Worm (Caenorhabditis elegans): ENCODE results near the gene ram-5.

- TF ChIP-seq zag-1 (tag; optimal IDR thresholded peaks at IDR 0.05) (no peak), ZK546.5 (tag; optimal IDR thresholded peaks at IDR 0.05) (no peak), lin-39 (tag; optimal IDR thresholded peaks at IDR 0.05) (no peak), lin-15B (tag; optimal IDR thresholded peaks at IDR 0.05) (no peak), egl-27 (tag; optimal IDR thresholded peaks at IDR 0.05) (no peak), pqm-1 (tag; optimal IDR thresholded peaks at IDR 0.05) (no peak), nhr-67 (tag; optimal IDR thresholded peaks at IDR 0.05) (no peak), hmg-11 (tag; optimal IDR thresholded peaks at IDR 0.05) (no peak), ztf-11 (tag; optimal IDR thresholded peaks at IDR 0.05) (no peak)
Measured at ce11 chrX:14510358-14510757, 39.6 kb upstream of the ram-5 start.
